Worm (Caenorhabditis elegans) whole organism, young adult: ENCODE measurements around the gene W08F4.3.

ENCODE experiments used
- B0019.2 ChIP-seq: fragments of 200-800 bp; sonication (Bioruptor generic); conservative IDR thresholded peaks from 2 replicates; pipeline ENCODE4 v1.3.6; 2022; ENCODE audit warnings: missing genetic modification reagents, missing genetic modification characterization, missing compliant biosample characterization
- C06A6.2 ChIP-seq: fragments of 200-800 bp; sonication (Bioruptor generic); conservative IDR thresholded peaks from 2 replicates; pipeline ENCODE4 v1.3.6; 2022; ENCODE audit warnings: missing genetic modification characterization, missing compliant biosample characterization
- F10E7.11 ChIP-seq: sonication (generic microtip); optimal IDR thresholded peaks from 2 replicates; lab custom pipeline; 2017; ENCODE audit warnings: mild to moderate bottlenecking, missing genetic modification characterization, moderate library complexity, missing compliant biosample characterization
- F22D6.2 ChIP-seq: sonication (generic microtip); optimal IDR thresholded peaks from 2 replicates; lab custom pipeline; 2016; ENCODE audit warnings: mild to moderate bottlenecking, missing genetic modification characterization, missing compliant biosample characterization
- F23B12.7 ChIP-seq: sonication (generic microtip); optimal IDR thresholded peaks from 2 replicates; lab custom pipeline; 2017; ENCODE audit warnings: missing genetic modification characterization, mild to moderate bottlenecking, missing compliant biosample characterization, antibody characterized with exemption, moderate library complexity; ENCODE audit not compliant: insufficient read depth
- F57A8.1 ChIP-seq: fragments of 200-800 bp; sonication (Bioruptor generic); optimal IDR thresholded peaks from 2 replicates; lab custom pipeline; 2018; ENCODE audit warnings: mild to moderate bottlenecking, missing genetic modification characterization, moderate library complexity, missing compliant biosample characterization
- K12H6.12 ChIP-seq: fragments of 200-800 bp; sonication (Bioruptor generic); optimal IDR thresholded peaks from 2 replicates; lab custom pipeline; 2018; ENCODE audit warnings: mild to moderate bottlenecking, missing genetic modification characterization, missing compliant biosample characterization
- Y53F4B.3 ChIP-seq: fragments of 200-800 bp; sonication (Bioruptor generic); IDR thresholded peaks from 2 replicates; pipeline ENCODE4 v1.3.6; 2022; ENCODE audit warnings: missing genetic modification reagents, missing genetic modification characterization, missing compliant biosample characterization
- aptf-2 ChIP-seq: fragments of 200-800 bp; sonication (Bioruptor generic); conservative IDR thresholded peaks from 2 replicates; pipeline ENCODE4 v1.3.6; 2022; ENCODE audit warnings: missing genetic modification reagents, missing genetic modification characterization, missing compliant biosample characterization
- athp-1 ChIP-seq: sonication (generic microtip); optimal IDR thresholded peaks from 2 replicates; lab custom pipeline; 2017; ENCODE audit warnings: mild to moderate bottlenecking, missing genetic modification characterization, missing compliant biosample characterization
- cebp-2 ChIP-seq: fragments of 200-800 bp; sonication (Bioruptor generic); IDR thresholded peaks from 2 replicates; pipeline ENCODE4 v1.3.6; 2022; ENCODE audit warnings: missing genetic modification characterization, missing compliant biosample characterization
- ceh-79 ChIP-seq: sonication (generic microtip); optimal IDR thresholded peaks from 2 replicates; lab custom pipeline; 2017; ENCODE audit warnings: mild to moderate bottlenecking, missing genetic modification characterization, missing compliant biosample characterization
- ceh-91 ChIP-seq: fragments of 200-800 bp; sonication (Bioruptor generic); IDR thresholded peaks from 2 replicates; pipeline ENCODE4 v1.3.6; 2022; ENCODE audit warnings: missing genetic modification reagents, missing genetic modification characterization, missing compliant biosample characterization
- egl-18 ChIP-seq: fragments of 200-800 bp; sonication (Bioruptor generic); IDR thresholded peaks from 2 replicates; pipeline ENCODE4 v1.3.6; 2022; ENCODE audit warnings: missing genetic modification reagents, missing genetic modification characterization, missing compliant biosample characterization
- egrh-3 ChIP-seq: fragments of 200-800 bp; sonication (Bioruptor generic); IDR thresholded peaks from 2 replicates; pipeline ENCODE4 v1.3.6; 2022; ENCODE audit warnings: missing genetic modification reagents, missing genetic modification characterization, missing compliant biosample characterization
- gei-17 ChIP-seq: fragments of 200-800 bp; sonication (Bioruptor generic); optimal IDR thresholded peaks from 2 replicates; lab custom pipeline; 2018; ENCODE audit warnings: mild to moderate bottlenecking, missing genetic modification characterization, missing compliant biosample characterization
- hlh-26 ChIP-seq: fragments of 200-800 bp; sonication (Bioruptor generic); conservative IDR thresholded peaks from 2 replicates; pipeline ENCODE4 v1.3.6; 2022; ENCODE audit warnings: missing genetic modification reagents, missing genetic modification characterization, missing compliant biosample characterization
- hmg-1.2 ChIP-seq: fragments of 200-800 bp; sonication (Bioruptor generic); IDR thresholded peaks from 2 replicates; pipeline ENCODE4 v1.3.6; 2022; ENCODE audit warnings: missing genetic modification reagents, missing genetic modification characterization, missing compliant biosample characterization
- repo-1 ChIP-seq: sonication (generic microtip); optimal IDR thresholded peaks from 2 replicates; lab custom pipeline; 2017; ENCODE audit warnings: mild to moderate bottlenecking, missing genetic modification characterization, missing compliant biosample characterization
- sptf-2 ChIP-seq: fragments of 200-800 bp; sonication (Bioruptor generic); optimal IDR thresholded peaks from 2 replicates; lab custom pipeline; 2018; ENCODE audit warnings: mild to moderate bottlenecking, missing genetic modification characterization, missing compliant biosample characterization
- tbp1 ChIP-seq: fragments of 200-800 bp; sonication (Bioruptor generic); optimal IDR thresholded peaks from 2 replicates; lab custom pipeline; 2018; ENCODE audit warnings: mild to moderate bottlenecking, missing genetic modification characterization, missing compliant biosample characterization
- unc-62 ChIP-seq: fragments of 150-350 bp; optimal IDR thresholded peaks from 2 replicates; lab custom pipeline; 2014; ENCODE audit warnings: missing biosample characterization, missing genetic modification reagents, missing genetic modification characterization
- zfh-2 ChIP-seq: fragments of 200-800 bp; sonication (Bioruptor generic); conservative IDR thresholded peaks from 2 replicates; pipeline ENCODE4 v1.3.6; 2022; ENCODE audit warnings: missing genetic modification reagents, missing genetic modification characterization, missing compliant biosample characterization

Gene W08F4.3

ce11 chrII:625926-626325 lies 45.5 kb downstream of the W08F4.3 start:
- TF ChIP-seq ceh-79 (tag; lab: Kevin White, UChicago) (no peak), F57A8.1 (GFP tag; lab: Kevin White, UChicago) (no peak), zfh-2 (GFP tag; lab: Robert Waterston, UW) (peak; percentile 57; the same call in 1 of the 2 replicates), hmg-1.2 (GFP tag; lab: Robert Waterston, UW) (peak; percentile 93), K12H6.12 (tag; lab: Kevin White, UChicago) (peak; percentile 24), egrh-3 (peak; percentile 20; the same call in 1 of the 2 replicates)

- TF ChIP-seq sptf-2 (GFP tag; lab: Kevin White, UChicago): no peak
- no peak for TF ChIP-seq C06A6.2 (GFP tag; lab: Robert Waterston, UW)
- no peak for TF ChIP-seq F22D6.2
- no peak for TF ChIP-seq B0019.2
- TF ChIP-seq F23B12.7 (tag; lab: Kevin White, UChicago): no peak
- no peak for TF ChIP-seq aptf-2 (GFP tag; lab: Robert Waterston, UW)
- TF ChIP-seq cebp-2 (GFP tag; lab: Robert Waterston, UW): no peak
- TF ChIP-seq repo-1 (tag; lab: Kevin White, UChicago): no peak
- TF ChIP-seq tbp1 (GFP tag; lab: Kevin White, UChicago): no peak
- TF ChIP-seq K12H6.12 (tag; lab: Kevin White, UChicago): no peak
- TF ChIP-seq athp-1 (tag; lab: Kevin White, UChicago): no peak
- TF ChIP-seq unc-62 (GFP tag; lab: Kevin White, UChicago): no peak
- TF ChIP-seq, all 124 proteins: peak for 0
These were observed 46.8 kb downstream of the W08F4.3 start, which contains the start of gene arrd-1 for ce11 chrII:627205-627604. arrd-1 (plus strand) TSS chrII:627505.

ce11 chrII:627913-628312 lies 47.5 kb downstream of the W08F4.3 start:
- no peak for TF ChIP-seq egl-18 (GFP tag; lab: Robert Waterston, UW)
- no peak for TF ChIP-seq F10E7.11 (tag; lab: Kevin White, UChicago)
- no peak for TF ChIP-seq ceh-91
- TF ChIP-seq gei-17 (GFP tag; lab: Kevin White, UChicago): no peak
- no peak for TF ChIP-seq hlh-26 (GFP tag; lab: Robert Waterston, UW)

ce11 chrII:629454-629853 lies 49.1 kb downstream of the W08F4.3 start:
- TF ChIP-seq egrh-3 (peak; percentile 91), Y53F4B.3 (GFP tag; lab: Robert Waterston, UW) (peak; percentile 96; the same call in 1 of the 2 replicates)
